Fruit fly (Drosophila melanogaster) whole organism, prepupa: ENCODE measurements around the gene CG34367.

Source experiments
- CG10669 ChIP-seq: fragments of 200-800 bp; sonication (Bioruptor generic); optimal IDR thresholded peaks from 3 replicates; lab custom pipeline; 2018; ENCODE audit warnings: missing biosample characterization, mild to moderate bottlenecking, missing genetic modification characterization, moderate library complexity
- CG11294 ChIP-seq: fragments of 200-800 bp; sonication (Bioruptor generic); IDR thresholded peaks from 2 replicates; pipeline ENCODE4 v1.3.6; 2022; ENCODE audit warnings: missing biosample characterization, missing genetic modification characterization
- CG1621 ChIP-seq: fragments of 200-800 bp; sonication (Bioruptor generic); optimal IDR thresholded peaks from 3 replicates; lab custom pipeline; 2018; ENCODE audit warnings: missing biosample characterization, mild to moderate bottlenecking, missing genetic modification characterization
- CG16779 ChIP-seq: fragments of 200-800 bp; sonication (Bioruptor generic); optimal IDR thresholded peaks from 3 replicates; lab custom pipeline; 2017; ENCODE audit warnings: missing biosample characterization, mild to moderate bottlenecking, missing genetic modification characterization
- CG3032 ChIP-seq: fragments of 200-800 bp; optimal IDR thresholded peaks from 2 replicates; lab custom pipeline; 2019; ENCODE audit warnings: missing biosample characterization, mild to moderate bottlenecking, missing genetic modification characterization, moderate library complexity
- CG31627 ChIP-seq: fragments of 200-800 bp; sonication (Bioruptor generic); optimal IDR thresholded peaks from 3 replicates; lab custom pipeline; 2016; ENCODE audit warnings: missing biosample characterization, missing genetic modification characterization
- CG32006 ChIP-seq: fragments of 200-800 bp; sonication (Bioruptor generic); optimal IDR thresholded peaks from 3 replicates; lab custom pipeline; 2017; ENCODE audit warnings: missing biosample characterization, mild to moderate bottlenecking, missing genetic modification characterization
- CG34406 ChIP-seq: fragments of 200-800 bp; sonication (Bioruptor generic); optimal IDR thresholded peaks from 3 replicates; lab custom pipeline; 2016; ENCODE audit warnings: missing biosample characterization, missing genetic modification characterization
- CG8119 ChIP-seq: fragments of 200-800 bp; sonication (Bioruptor generic); IDR thresholded peaks from 3 replicates; pipeline ENCODE4 v1.3.6; 2022; ENCODE audit warnings: missing biosample characterization, missing genetic modification characterization
- CG8319 ChIP-seq: fragments of 200-800 bp; sonication (Bioruptor generic); optimal IDR thresholded peaks from 3 replicates; lab custom pipeline; 2016; ENCODE audit warnings: missing biosample characterization, missing genetic modification characterization
- CG8632 ChIP-seq: fragments of 200-800 bp; sonication (Bioruptor generic); optimal IDR thresholded peaks from 3 replicates; lab custom pipeline; 2016; ENCODE audit warnings: missing biosample characterization, missing genetic modification characterization
- Eip78C ChIP-seq: fragments of 200-800 bp; sonication (Bioruptor generic); peaks from one replicate; lab custom pipeline; 2016; ENCODE audit warnings: missing biosample characterization, missing genetic modification characterization
- Eip93F ChIP-seq: fragments of 200-800 bp; sonication (Bioruptor generic); optimal IDR thresholded peaks from 2 replicates; lab custom pipeline; 2016; ENCODE audit warnings: missing biosample characterization, mild to moderate bottlenecking, missing genetic modification characterization
- Ets96B ChIP-seq: fragments of 200-800 bp; optimal IDR thresholded peaks from 2 replicates; lab custom pipeline; 2019; ENCODE audit warnings: missing biosample characterization, mild to moderate bottlenecking, missing genetic modification characterization, moderate library complexity
- Hr38 ChIP-seq: sonication (Bioruptor generic); optimal IDR thresholded peaks from 2 replicates; lab custom pipeline; 2016; ENCODE audit warnings: missing biosample characterization, missing genetic modification characterization
- Hr39 ChIP-seq: fragments of 200-800 bp; sonication (Bioruptor generic); optimal IDR thresholded peaks from 2 replicates; lab custom pipeline; 2016; ENCODE audit warnings: missing biosample characterization, missing genetic modification characterization
- OdsH ChIP-seq: fragments of 200-800 bp; sonication (Bioruptor generic); optimal IDR thresholded peaks from 3 replicates; lab custom pipeline; 2016; ENCODE audit warnings: missing biosample characterization, missing genetic modification characterization
- Smox ChIP-seq: fragments of 200-800 bp; sonication (Bioruptor generic); optimal IDR thresholded peaks from 3 replicates; lab custom pipeline; 2016; ENCODE audit warnings: missing biosample characterization, missing genetic modification characterization
- Sox102F ChIP-seq: fragments of 200-800 bp; sonication (Bioruptor generic); optimal IDR thresholded peaks from 2 replicates; lab custom pipeline; 2016; ENCODE audit warnings: missing biosample characterization, mild to moderate bottlenecking, missing genetic modification characterization
- Sox14 ChIP-seq: fragments of 200-800 bp; sonication (Bioruptor generic); optimal IDR thresholded peaks from 3 replicates; lab custom pipeline; 2016; ENCODE audit warnings: missing biosample characterization, missing genetic modification characterization
- Sox15 ChIP-seq: fragments of 200-800 bp; sonication (Bioruptor generic); optimal IDR thresholded peaks from 3 replicates; lab custom pipeline; 2016; ENCODE audit warnings: missing biosample characterization, missing genetic modification characterization
- acj6 ChIP-seq: fragments of 200-800 bp; sonication (Bioruptor generic); optimal IDR thresholded peaks from 3 replicates; lab custom pipeline; 2016; ENCODE audit warnings: missing biosample characterization, missing genetic modification characterization
- cyc ChIP-seq: fragments of 200-800 bp; sonication (Bioruptor generic); optimal IDR thresholded peaks from 3 replicates; lab custom pipeline; 2016; ENCODE audit warnings: missing biosample characterization, missing genetic modification characterization
- dac ChIP-seq: fragments of 200-800 bp; sonication (Bioruptor generic); optimal IDR thresholded peaks from 2 replicates; lab custom pipeline; 2017; ENCODE audit warnings: missing biosample characterization, mild to moderate bottlenecking, missing genetic modification characterization
- dsx ChIP-seq: fragments of 200-800 bp; optimal IDR thresholded peaks from 3 replicates; lab custom pipeline; 2019; ENCODE audit warnings: missing biosample characterization, mild to moderate bottlenecking, missing genetic modification characterization, moderate library complexity; ENCODE audit not compliant: poor library complexity, severe bottlenecking
- esn ChIP-seq: fragments of 200-800 bp; sonication (Bioruptor generic); optimal IDR thresholded peaks from 2 replicates; lab custom pipeline; 2016; ENCODE audit warnings: missing biosample characterization, mild to moderate bottlenecking, missing genetic modification characterization, moderate library complexity
- fkh ChIP-seq: fragments of 200-800 bp; sonication (Bioruptor generic); optimal IDR thresholded peaks from 3 replicates; lab custom pipeline; 2017; ENCODE audit warnings: missing biosample characterization, mild to moderate bottlenecking, missing genetic modification characterization, moderate library complexity
- lz ChIP-seq: fragments of 200-800 bp; sonication (Bioruptor generic); optimal IDR thresholded peaks from 3 replicates; lab custom pipeline; 2016; ENCODE audit warnings: missing biosample characterization, missing genetic modification characterization
- pdm3 ChIP-seq: fragments of 200-800 bp; sonication (Bioruptor generic); optimal IDR thresholded peaks from 3 replicates; lab custom pipeline; 2016; ENCODE audit warnings: missing biosample characterization, missing genetic modification characterization
- ss ChIP-seq, 2 experiments: fragments of 200-800 bp; sonication (Bioruptor generic); optimal IDR thresholded peaks; 2 replicates in 1 of 2; 3 replicates in 1 of 2; lab custom pipeline; 2017 to 2018; ENCODE audit warnings: mild to moderate bottlenecking in 2 of 2, missing biosample characterization in 2 of 2, missing genetic modification characterization in 2 of 2, moderate library complexity in 1 of 2
- svp ChIP-seq: fragments of 200-800 bp; sonication (Bioruptor generic); peaks from one replicate; lab custom pipeline; 2016; ENCODE audit warnings: missing biosample characterization, missing genetic modification characterization

Gene CG34367

dm6 chr2L:10364229-10364628 is 10.5 kb upstream of the CG34367 start, which contains the start of gene lft:
TSS of gene lft (plus strand) at chr2L:10364471.
- TF ChIP-seq CG34406 (GFP tag; lab: Kevin White, UChicago): no peak
- TF ChIP-seq ss (GFP tag; optimal IDR thresholded peaks at IDR 0.05; lab: Kevin White, UChicago): peak in 1 of 2 experiments; percentile 32
- no peak for TF ChIP-seq Smox (GFP tag; lab: Kevin White, UChicago)
- peak; percentile 51 for TF ChIP-seq dsx (GFP tag; lab: Kevin White, UChicago)
- TF ChIP-seq CG8319 (GFP tag; lab: Kevin White, UChicago): peak; percentile 53
- no peak for TF ChIP-seq CG11294 (GFP tag; lab: Robert Waterston, UW)
- TF ChIP-seq Eip78C (GFP tag; lab: Kevin White, UChicago): peak; percentile 42

dm6 chr2L:10362408-10363067 is 8.8 kb upstream of the CG34367 start, which contains the start of the genes Cand1 and pim:
TSS of gene Cand1 (minus strand) at chr2L:10362707.
TSS of gene pim (plus strand) at chr2L:10362989.
- TF ChIP-seq esn (GFP tag; lab: Kevin White, UChicago) (no peak), CG3032 (tag; lab: Kevin White, UChicago) (peak; percentile 16), dac (no peak), dsx (GFP tag; lab: Kevin White, UChicago) (no peak), CG8319 (GFP tag; lab: Kevin White, UChicago) (no peak), CG10669 (GFP tag; lab: Kevin White, UChicago) (no peak), Eip93F (GFP tag; lab: Kevin White, UChicago) (no peak)

- TF ChIP-seq CG11294 (GFP tag; lab: Robert Waterston, UW) (no peak), CG34406 (GFP tag; lab: Kevin White, UChicago) (peak; percentile 40), CG8119 (GFP tag; lab: Robert Waterston, UW) (no peak), Ets96B (peak; percentile 32), acj6 (peak; percentile 36), Hr39 (no peak), ss (GFP tag; optimal IDR thresholded peaks at IDR 0.05; lab: Kevin White, UChicago) (no peak), lz (GFP tag; lab: Kevin White, UChicago) (peak; percentile 45), Sox14 (GFP tag; lab: Kevin White, UChicago) (peak; percentile 88), fkh (GFP tag; lab: Kevin White, UChicago) (no peak), CG8632 (GFP tag; lab: Kevin White, UChicago) (peak; percentile 37), dac (peak; percentile 10), svp (GFP tag; lab: Kevin White, UChicago) (no peak), Eip78C (GFP tag; lab: Kevin White, UChicago) (no peak), CG3032 (tag; lab: Kevin White, UChicago) (peak; percentile 45), CG1621 (tag; lab: Kevin White, UChicago) (peak; percentile 61), Hr38 (GFP tag; lab: Kevin White, UChicago) (no peak), pdm3 (GFP tag; lab: Kevin White, UChicago) (no peak), CG31627 (GFP tag; lab: Kevin White, UChicago) (peak; percentile 50), OdsH (peak; percentile 59), cyc (GFP tag; lab: Kevin White, UChicago) (peak; percentile 29), esn (GFP tag; lab: Kevin White, UChicago) (peak; percentile 55)
Observed at dm6 chr2L:10356508-10356907, 2.8 kb upstream of the CG34367 start, which contains the start of the genes CtsL4 and ClpP. TSS of gene CtsL4 (minus strand) at chr2L:10356597. TSS of gene ClpP (plus strand) at chr2L:10356795.

- TF ChIP-seq lz (GFP tag; lab: Kevin White, UChicago) (no peak), CG32006 (GFP tag; lab: Kevin White, UChicago) (no peak), ss (GFP tag; optimal IDR thresholded peaks at IDR 0.05; lab: Kevin White, UChicago) (no peak), CG16779 (tag; lab: Kevin White, UChicago) (no peak), Eip78C (GFP tag; lab: Kevin White, UChicago) (no peak), Sox102F (GFP tag; lab: Kevin White, UChicago) (no peak), Sox15 (GFP tag; lab: Kevin White, UChicago) (no peak)
Observed at dm6 chr2L:10351130-10351529, 2.6 kb downstream of the CG34367 start.
